Worm (Caenorhabditis elegans): ENCODE results near the gene fbxb-105.

ce11 chrII:2774904-2775303 is 4.2 kb upstream of the fbxb-105 start, which contains the start of gene fbxb-111:
- TF ChIP-seq ceh-36 (tag; optimal IDR thresholded peaks at IDR 0.05) (no peak), ceh-13 (GFP tag; optimal IDR thresholded peaks at IDR 0.05) (no peak)
